Fruit fly (Drosophila melanogaster) whole organism, embryonic: ENCODE data around the gene CG5003.
A peak's percentile ranks its signal among the peaks of the same experiment; 100 is the strongest.

Experiments used
- ATbp ChIP-seq: fragments of 200-800 bp; sonication (Bioruptor generic); optimal IDR thresholded peaks from 2 replicates; lab custom pipeline; 2017; ENCODE audit warnings: missing biosample characterization, mild to moderate bottlenecking, missing genetic modification characterization, missing genetic modification reagents
- Asciz ChIP-seq: fragments of 200-800 bp; sonication (Bioruptor generic); optimal IDR thresholded peaks from 2 replicates; lab custom pipeline; 2017; ENCODE audit warnings: missing biosample characterization, mild to moderate bottlenecking, missing genetic modification characterization, missing genetic modification reagents
- B-H2 ChIP-seq: fragments of 200-800 bp; sonication (Bioruptor generic); optimal IDR thresholded peaks from 2 replicates; lab custom pipeline; 2018; ENCODE audit warnings: missing biosample characterization, mild to moderate bottlenecking, missing genetic modification characterization
- Bdp1 ChIP-seq: fragments of 200-800 bp; sonication (Bioruptor generic); optimal IDR thresholded peaks from 3 replicates; lab custom pipeline; 2016; ENCODE audit warnings: missing biosample characterization, missing genetic modification characterization
- C15 ChIP-seq: fragments of 200-800 bp; sonication (Bioruptor generic); IDR thresholded peaks from 3 replicates; pipeline ENCODE4 v1.3.6; 2022; ENCODE audit warnings: missing biosample characterization, missing genetic modification characterization
- CG10366 ChIP-seq: fragments of 200-800 bp; sonication (Bioruptor generic); IDR thresholded peaks from 2 replicates; pipeline ENCODE4 v1.3.6; 2022; ENCODE audit warnings: missing biosample characterization, missing genetic modification characterization
- CG10431 ChIP-seq: fragments of 200-800 bp; sonication (Bioruptor generic); optimal IDR thresholded peaks from 3 replicates; lab custom pipeline; 2018; ENCODE audit warnings: missing biosample characterization, mild to moderate bottlenecking, missing genetic modification characterization
- CG10543 ChIP-seq: fragments of 200-800 bp; sonication (Bioruptor generic); optimal IDR thresholded peaks from 3 replicates; lab custom pipeline; 2017; ENCODE audit warnings: missing biosample characterization, mild to moderate bottlenecking, missing genetic modification characterization, moderate library complexity
- CG11696 ChIP-seq: fragments of 200-800 bp; sonication (Bioruptor generic); IDR thresholded peaks from 2 replicates; pipeline ENCODE4 v1.3.6; 2022; ENCODE audit warnings: missing biosample characterization, missing genetic modification characterization
- CG14710 ChIP-seq: fragments of 200-800 bp; sonication (Bioruptor generic); optimal IDR thresholded peaks from 3 replicates; lab custom pipeline; 2019; ENCODE audit warnings: missing biosample characterization, mild to moderate bottlenecking, missing genetic modification characterization, moderate library complexity
- CG1529 ChIP-seq: fragments of 200-800 bp; sonication (Bioruptor generic); optimal IDR thresholded peaks from 3 replicates; lab custom pipeline; 2018; ENCODE audit warnings: missing biosample characterization, missing genetic modification characterization
- CG15696 ChIP-seq: fragments of 200-800 bp; sonication (Bioruptor generic); optimal IDR thresholded peaks from 2 replicates; lab custom pipeline; 2019; ENCODE audit warnings: missing biosample characterization, mild to moderate bottlenecking, missing genetic modification characterization, moderate library complexity
- CG17802 ChIP-seq: fragments of 200-800 bp; sonication (Bioruptor generic); optimal IDR thresholded peaks from 2 replicates; lab custom pipeline; 2018; ENCODE audit warnings: missing biosample characterization, mild to moderate bottlenecking, missing genetic modification characterization, moderate library complexity
- CG18262 ChIP-seq: fragments of 200-800 bp; optimal IDR thresholded peaks from 3 replicates; lab custom pipeline; 2019; ENCODE audit warnings: missing biosample characterization, mild to moderate bottlenecking, missing genetic modification characterization, moderate library complexity
- CG18599 ChIP-seq: fragments of 200-800 bp; sonication (Bioruptor generic); optimal IDR thresholded peaks from 3 replicates; lab custom pipeline; 2017; ENCODE audit warnings: missing biosample characterization, missing genetic modification characterization, mild to moderate bottlenecking, moderate library complexity, missing genetic modification reagents
- CG2202 ChIP-seq: fragments of 200-800 bp; sonication (Bioruptor generic); optimal IDR thresholded peaks from 2 replicates; lab custom pipeline; 2018; ENCODE audit warnings: missing biosample characterization, mild to moderate bottlenecking, missing genetic modification characterization
- CG33557 ChIP-seq: fragments of 200-800 bp; sonication (Bioruptor generic); optimal IDR thresholded peaks from 2 replicates; lab custom pipeline; 2019; ENCODE audit warnings: missing biosample characterization, mild to moderate bottlenecking, missing genetic modification characterization, moderate library complexity
- CG34224 ChIP-seq: fragments of 200-800 bp; sonication (Bioruptor generic); IDR thresholded peaks from 3 replicates; pipeline ENCODE4 v1.3.6; 2022; ENCODE audit warnings: missing biosample characterization, missing genetic modification characterization; ENCODE audit not compliant: partially characterized antibody
- CG34376 ChIP-seq: fragments of 200-800 bp; sonication (Bioruptor generic); optimal IDR thresholded peaks from 2 replicates; lab custom pipeline; 2018; ENCODE audit warnings: missing biosample characterization, mild to moderate bottlenecking, missing genetic modification characterization
- CG4360 ChIP-seq: fragments of 200-800 bp; sonication (Bioruptor generic); IDR thresholded peaks from 2 replicates; pipeline ENCODE4 v1.3.6; 2022; ENCODE audit warnings: missing biosample characterization, missing genetic modification characterization
- CG6272 ChIP-seq: fragments of 200-800 bp; sonication (Bioruptor generic); IDR thresholded peaks from 2 replicates; pipeline ENCODE4 v1.3.6; 2022; ENCODE audit warnings: missing biosample characterization, missing genetic modification characterization
- CoRest ChIP-seq: fragments of 200-800 bp; sonication (Bioruptor generic); optimal IDR thresholded peaks from 3 replicates; lab custom pipeline; 2018; ENCODE audit warnings: missing biosample characterization, mild to moderate bottlenecking, missing genetic modification characterization, moderate library complexity
- GATAe ChIP-seq: fragments of 200-800 bp; sonication (Bioruptor generic); conservative IDR thresholded peaks from 2 replicates; pipeline ENCODE4 v1.3.6; 2022; ENCODE audit warnings: missing biosample characterization, missing genetic modification characterization
- HHEX ChIP-seq: fragments of 200-800 bp; sonication (Bioruptor generic); optimal IDR thresholded peaks from 3 replicates; lab custom pipeline; 2017; ENCODE audit warnings: missing biosample characterization, mild to moderate bottlenecking, missing genetic modification characterization, missing genetic modification reagents
- Hey ChIP-seq: fragments of 200-800 bp; sonication (Bioruptor generic); optimal IDR thresholded peaks from 3 replicates; lab custom pipeline; 2018; ENCODE audit warnings: missing biosample characterization, mild to moderate bottlenecking, missing genetic modification characterization
- Med ChIP-seq: fragments of 200-800 bp; sonication (Bioruptor generic); peaks from one replicate; lab custom pipeline; 2016; ENCODE audit warnings: missing biosample characterization, missing genetic modification characterization, mild to moderate bottlenecking, inconsistent platforms, moderate library complexity
- Mes4 ChIP-seq: fragments of 200-800 bp; sonication (Bioruptor generic); optimal IDR thresholded peaks from 2 replicates; lab custom pipeline; 2016; ENCODE audit warnings: missing biosample characterization, missing genetic modification characterization
- Ravus ChIP-seq: fragments of 200-800 bp; sonication (Bioruptor generic); IDR thresholded peaks from 2 replicates; pipeline ENCODE4 v1.3.6; 2022; ENCODE audit warnings: missing biosample characterization, missing genetic modification characterization
- Rfx ChIP-seq: fragments of 200-800 bp; sonication (Bioruptor generic); IDR thresholded peaks from 2 replicates; pipeline ENCODE4 v1.3.6; 2022; ENCODE audit warnings: missing biosample characterization, missing genetic modification characterization
- YL-1 ChIP-seq: fragments of 200-800 bp; sonication (Bioruptor generic); optimal IDR thresholded peaks from 3 replicates; lab custom pipeline; 2017; ENCODE audit warnings: missing biosample characterization, mild to moderate bottlenecking, missing genetic modification characterization
- amos ChIP-seq: fragments of 200-800 bp; sonication (Bioruptor generic); IDR thresholded peaks from 2 replicates; pipeline ENCODE4 v1.3.6; 2022; ENCODE audit warnings: missing biosample characterization, missing genetic modification characterization; ENCODE audit not compliant: partially characterized antibody
- crc ChIP-seq: fragments of 200-800 bp; sonication (Bioruptor generic); optimal IDR thresholded peaks from 2 replicates; lab custom pipeline; 2016; ENCODE audit warnings: missing biosample characterization, missing genetic modification characterization
- cwo ChIP-seq: fragments of 200-800 bp; sonication (Bioruptor generic); optimal IDR thresholded peaks from 3 replicates; lab custom pipeline; 2017; ENCODE audit warnings: missing biosample characterization, missing genetic modification characterization, mild to moderate bottlenecking, moderate library complexity, missing genetic modification reagents
- da ChIP-seq: fragments of 200-800 bp; sonication (Bioruptor generic); optimal IDR thresholded peaks from 2 replicates; lab custom pipeline; 2016; ENCODE audit warnings: missing biosample characterization, missing genetic modification characterization
- exex ChIP-seq: fragments of 200-800 bp; sonication (Bioruptor generic); optimal IDR thresholded peaks from 4 replicates; lab custom pipeline; 2018; ENCODE audit warnings: missing biosample characterization, mild to moderate bottlenecking, missing genetic modification characterization, moderate library complexity
- fd64A ChIP-seq: fragments of 200-800 bp; sonication (Bioruptor generic); optimal IDR thresholded peaks from 3 replicates; lab custom pipeline; 2018; ENCODE audit warnings: missing biosample characterization, mild to moderate bottlenecking, missing genetic modification characterization
- h ChIP-seq: fragments of >200 bp; optimal IDR thresholded peaks from 2 replicates; lab custom pipeline; 2017
- kni ChIP-seq: fragments of 200-800 bp; sonication (Bioruptor generic); optimal IDR thresholded peaks from 3 replicates; lab custom pipeline; 2017; ENCODE audit warnings: mild to moderate bottlenecking, missing biosample characterization, missing genetic modification reagents, missing genetic modification characterization
- lab ChIP-seq: fragments of 200-800 bp; sonication (Bioruptor generic); optimal IDR thresholded peaks from 3 replicates; lab custom pipeline; 2017; ENCODE audit warnings: missing biosample characterization, missing genetic modification characterization, mild to moderate bottlenecking, moderate library complexity, missing genetic modification reagents
- lov ChIP-seq, 2 experiments: fragments of 200-800 bp in 1 of 2; fragments of >200 bp in 1 of 2; sonication (Bioruptor generic) in 1 of 2; IDR thresholded peaks in 1 of 2; optimal IDR thresholded peaks in 1 of 2; 2 replicates in 1 of 2; 3 replicates in 1 of 2; pipeline versions ENCODE4 v1.3.6 to Lab custom; 2017 to 2022; ENCODE audit warnings: missing biosample characterization in 1 of 2, missing genetic modification characterization in 1 of 2
- maf-S ChIP-seq: fragments of 200-800 bp; sonication (Bioruptor generic); optimal IDR thresholded peaks from 2 replicates; lab custom pipeline; 2016; ENCODE audit warnings: missing biosample characterization, missing genetic modification characterization
- nerfin-1 ChIP-seq: fragments of 200-800 bp; sonication (Bioruptor generic); optimal IDR thresholded peaks from 3 replicates; lab custom pipeline; 2019; ENCODE audit warnings: missing biosample characterization, mild to moderate bottlenecking, missing genetic modification characterization, moderate library complexity
- onecut ChIP-seq: fragments of 200-800 bp; sonication (Bioruptor generic); IDR thresholded peaks from 2 replicates; pipeline ENCODE4 v1.3.6; 2022; ENCODE audit warnings: missing biosample characterization, missing genetic modification characterization
- pfk ChIP-seq: fragments of 200-800 bp; sonication (Bioruptor generic); optimal IDR thresholded peaks from 2 replicates; lab custom pipeline; 2018; ENCODE audit warnings: missing biosample characterization, mild to moderate bottlenecking, missing genetic modification characterization, moderate library complexity
- tll ChIP-seq, 2 experiments: fragments of 200-800 bp in 1 of 2; fragments of >200 bp in 1 of 2; sonication (Bioruptor generic) in 1 of 2; optimal IDR thresholded peaks; 2 replicates each; lab custom pipeline; 2017 to 2019; ENCODE audit warnings: missing biosample characterization in 2 of 2, missing genetic modification characterization in 2 of 2, mild to moderate bottlenecking in 1 of 2, moderate library complexity in 1 of 2
- twi ChIP-seq: fragments of 200-800 bp; optimal IDR thresholded peaks from 2 replicates; lab custom pipeline; 2019; ENCODE audit warnings: missing biosample characterization, mild to moderate bottlenecking, missing genetic modification characterization, moderate library complexity
- unpg ChIP-seq: fragments of 200-800 bp; sonication (Bioruptor generic); optimal IDR thresholded peaks from 3 replicates; lab custom pipeline; 2018; ENCODE audit warnings: missing biosample characterization, mild to moderate bottlenecking, missing genetic modification characterization, moderate library complexity

CG5003 gene

dm6 chr3R:27946555-27947204 lies 30.4 kb upstream of the CG5003 start (continued):
- TF ChIP-seq cwo (GFP tag; lab: Kevin White, UChicago) (peak; percentile 82), Asciz (GFP tag; lab: Kevin White, UChicago) (peak; percentile 29), CG10366 (GFP tag; lab: Robert Waterston, UW) (no peak; the same call in 1 of the 2 replicates), lab (GFP tag; lab: Kevin White, UChicago) (peak; percentile 5), CG15696 (tag; lab: Kevin White, UChicago) (peak; percentile 51), CG34224 (GFP tag; lab: Robert Waterston, UW) (no peak), unpg (GFP tag; lab: Kevin White, UChicago) (peak; percentile 8), Rfx (0 out of 2 replicates have a peak, but pooled peaks have one; percentile 32), HHEX (GFP tag; lab: Kevin White, UChicago) (peak; percentile 38), amos (GFP tag; lab: Robert Waterston, UW) (no peak), CG2202 (tag; lab: Kevin White, UChicago) (peak; percentile 32), Hey (peak; percentile 73), B-H2 (GFP tag; lab: Kevin White, UChicago) (peak; percentile 13), CG6272 (GFP tag; lab: Robert Waterston, UW) (no peak), CG10543 (GFP tag; lab: Kevin White, UChicago) (peak; percentile 51), CG4360 (peak; percentile 31; the same call in 1 of the 2 replicates), C15 (GFP tag; lab: Robert Waterston, UW) (no peak), CG33557 (GFP tag; lab: Kevin White, UChicago) (peak; percentile 77), kni (GFP tag; lab: Kevin White, UChicago) (peak; percentile 81), Med (GFP tag; lab: Kevin White, UChicago) (peak; percentile 36), crc (GFP tag; lab: Kevin White, UChicago) (no peak), CG14710 (tag; lab: Kevin White, UChicago) (peak; percentile 30), YL-1 (GFP tag; lab: Kevin White, UChicago) (peak; percentile 24), tll (GFP tag; optimal IDR thresholded peaks at IDR 0.05; lab: Kevin White, UChicago) (peak in 1 of 2 experiments; percentile 48), Mes4 (GFP tag; lab: Kevin White, UChicago) (no peak), CG17802 (tag; lab: Kevin White, UChicago) (no peak), CoRest (tag; lab: Kevin White, UChicago) (peak; percentile 1), CG10431 (GFP tag; lab: Kevin White, UChicago) (peak; percentile 49), Ravus (GFP tag; lab: Robert Waterston, UW) (no peak), onecut (GFP tag; lab: Robert Waterston, UW) (peak; percentile 62), CG1529 (GFP tag; lab: Kevin White, UChicago) (peak; percentile 46), Bdp1 (GFP tag; lab: Kevin White, UChicago) (no peak), h (lab: Kevin White, UChicago) (no peak), GATAe (GFP tag; lab: Robert Waterston, UW) (peak; percentile 71), ATbp (peak; percentile 71), twi (tag; lab: Kevin White, UChicago) (peak; percentile 87), nerfin-1 (tag; lab: Kevin White, UChicago) (peak; percentile 35), exex (peak; percentile 88), fd64A (GFP tag; lab: Kevin White, UChicago) (peak; percentile 33), CG11696 (GFP tag; lab: Robert Waterston, UW) (no peak), da (GFP tag; lab: Kevin White, UChicago) (no peak), lov (optimal IDR thresholded peaks at IDR 0.05; lab: Kevin White, UChicago) (no peak), lov (GFP tag; IDR thresholded peaks at IDR 0.05; lab: Robert Waterston, UW) (0 out of 3 replicates have a peak, but pooled peaks have one; percentile 17), CG18262 (tag; lab: Kevin White, UChicago) (no peak), CG34376 (GFP tag; lab: Kevin White, UChicago) (peak; percentile 36), CG18599 (GFP tag; lab: Kevin White, UChicago) (peak; percentile 44), pfk (GFP tag; lab: Kevin White, UChicago) (peak; percentile 10), maf-S (GFP tag; lab: Kevin White, UChicago) (no peak)
